Worm (Caenorhabditis elegans): ENCODE measurements around the gene math-34.
"Not testable (repeated sequence)": the region's sequence is repeated elsewhere in the genome, so short reads cannot be mapped to it uniquely, and the experiment has no call there.

Gene math-34

ce11 chrII:1001351-1001750 is 27.4 kb upstream of the math-34 start, which contains the start of the genes fbxb-30 and F45D11.5:
Gene fbxb-30, minus strand, starts transcription at chrII:1001451.
Gene F45D11.5, plus strand, starts transcription at chrII:1001702.
- TF ChIP-seq mdt-29 (GFP tag; IDR thresholded peaks at IDR 0.05) (no peak), daf-12 (tag; optimal IDR thresholded peaks at IDR 0.05) (no peak), mxl-2 (GFP tag; conservative IDR thresholded peaks at IDR 0.05) (no peak), gei-8 (GFP tag; optimal IDR thresholded peaks at IDR 0.05) (no peak), duxl-1 (tag; optimal IDR thresholded peaks at IDR 0.05; ENCODE audit: poor library complexity) (no peak), unc-62 (GFP tag; optimal IDR thresholded peaks at IDR 0.05 in 1 of 2) (no peak), unc-62 (tag; optimal IDR thresholded peaks at IDR 0.05) (no peak), zfp-2 (tag; optimal IDR thresholded peaks at IDR 0.05) (no peak), pha-4 (GFP tag; IDR thresholded peaks at IDR 0.05) (no peak), pha-4 (tag; optimal IDR thresholded peaks at IDR 0.05) (no peak), zip-11 (GFP tag; IDR thresholded peaks at IDR 0.05) (no peak)

ce11 chrII:1006375-1006774 is 22.4 kb upstream of the math-34 start, which contains the start of gene F45D11.14:
Gene F45D11.14, minus strand, starts transcription at chrII:1006475.
- not testable (repeated sequence) for TF ChIP-seq fos-1 (tag; optimal IDR thresholded peaks at IDR 0.05); egl-43 (GFP tag; IDR thresholded peaks at IDR 0.05); nhr-28 (tag; optimal IDR thresholded peaks at IDR 0.05)

ce11 chrII:1024684-1025083 is 4.1 kb upstream of the math-34 start, which contains the start of gene btb-11:
Gene btb-11, minus strand, starts transcription at chrII:1024784.
- TF ChIP-seq nhr-42 (GFP tag; IDR thresholded peaks at IDR 0.05); saeg-2 (GFP tag; IDR thresholded peaks at IDR 0.05); sdz-12 (GFP tag; optimal IDR thresholded peaks at IDR 0.05): not testable (repeated sequence)

- no peak for TF ChIP-seq hlh-11 (tag; optimal IDR thresholded peaks at IDR 0.05)
- TF ChIP-seq nhr-42 (GFP tag; IDR thresholded peaks at IDR 0.05) = no peak
- no peak for TF ChIP-seq dmd-8 (GFP tag; IDR thresholded peaks at IDR 0.05)
- TF ChIP-seq nhr-76 (tag; optimal IDR thresholded peaks at IDR 0.05) = no peak
- TF ChIP-seq php-3 (GFP tag; IDR thresholded peaks at IDR 0.05) = no peak
Measured at ce11 chrII:1026670-1027069, 2.1 kb upstream of the math-34 start, which contains the start of gene M01D1.12. Gene M01D1.12, plus strand, starts transcription at chrII:1026970.

- peak; percentile 60; the same call in 1 of the 2 replicates for TF ChIP-seq set-16 (GFP tag; IDR thresholded peaks at IDR 0.05)
- 0 out of 2 replicates have a peak, but pooled peaks have one; percentile 57 for TF ChIP-seq lim-7 (GFP tag; IDR thresholded peaks at IDR 0.05)
Measured at ce11 chrII:1034457-1034856, 5.7 kb downstream of the math-34 start.

ce11 chrII:1040464-1040863 is 11.7 kb downstream of the math-34 start, which contains the start of gene fbxb-39:
Gene fbxb-39, minus strand, starts transcription at chrII:1040564.
- TF ChIP-seq mdl-1 (tag; optimal IDR thresholded peaks at IDR 0.05) = no peak
- TF ChIP-seq F49E8.2 (tag; optimal IDR thresholded peaks at IDR 0.05; ENCODE audit: borderline replicate concordance) = no peak
- TF ChIP-seq F10B5.3 (tag; optimal IDR thresholded peaks at IDR 0.05) = no peak
- TF ChIP-seq tra-1 (GFP tag; IDR thresholded peaks at IDR 0.05) = no peak

ce11 chrII:1042227-1042626 is 13.5 kb downstream of the math-34 start, which contains the start of gene fbxb-41:
Gene fbxb-41, minus strand, starts transcription at chrII:1042327.
- TF ChIP-seq zag-1 (tag; optimal IDR thresholded peaks at IDR 0.05) (no peak), lin-38 (GFP tag; IDR thresholded peaks at IDR 0.05) (no peak), dpl-1 (GFP tag; optimal IDR thresholded peaks at IDR 0.05) (no peak), unc-62 (GFP tag; optimal IDR thresholded peaks at IDR 0.05 in 1 of 2) (peak in 1 of 2 experiments; percentile 35), unc-62 (tag; optimal IDR thresholded peaks at IDR 0.05) (no peak), skn-1 (tag; optimal IDR thresholded peaks at IDR 0.05) (no peak), Y5F2A.4 (GFP tag; optimal IDR thresholded peaks at IDR 0.05) (no peak), egl-27 (tag; optimal IDR thresholded peaks at IDR 0.05) (no peak)
